Fruit fly (Drosophila melanogaster) Kc167 (cell line): ENCODE measurements around the gene cass.

Experiments used
- Myc ChIP-seq: fragments of >200 bp; optimal IDR thresholded peaks from 2 replicates; lab custom pipeline; 2017; ENCODE audit warnings: missing external identifiers
- Sin3A ChIP-seq: fragments of >200 bp; optimal IDR thresholded peaks from 2 replicates; lab custom pipeline; 2018; ENCODE audit warnings: missing external identifiers
- h ChIP-seq: fragments of >200 bp; optimal IDR thresholded peaks from 3 replicates; lab custom pipeline; 2018; ENCODE audit warnings: missing external identifiers
- insv ChIP-seq: fragments of >200 bp; optimal IDR thresholded peaks from 3 replicates; lab custom pipeline; 2018; ENCODE audit warnings: missing external identifiers
- psq ChIP-seq: fragments of >200 bp; optimal IDR thresholded peaks from 2 replicates; lab custom pipeline; 2017; ENCODE audit warnings: missing external identifiers
- ttk ChIP-seq: sonication (Bioruptor generic); optimal IDR thresholded peaks from 2 replicates; lab custom pipeline; 2017; ENCODE audit warnings: missing external identifiers

The cass gene

dm6 chr2L:17425412-17425811, 52.3 kb downstream of the cass start:
- TF ChIP-seq ttk (lab: Kevin White, UChicago), result no peak
- TF ChIP-seq psq, result no peak
- no peak for TF ChIP-seq insv (lab: Kevin White, UChicago)
- TF ChIP-seq Myc (lab: Kevin White, UChicago), result no peak
- no peak for TF ChIP-seq Sin3A (lab: Kevin White, UChicago)
- TF ChIP-seq h (lab: Kevin White, UChicago), result no peak

- no peak for TF ChIP-seq Myc (lab: Kevin White, UChicago)
These were observed 52.7 kb downstream of the cass start for dm6 chr2L:17425005-17425404.
